Fruit fly (Drosophila melanogaster) whole organism, embryonic: Measurements from ENCODE around the gene CG31360.

Source experiments
- CG34376 ChIP-seq: fragments of 200-800 bp; sonication (Bioruptor generic); optimal IDR thresholded peaks from 2 replicates; lab custom pipeline; 2018; ENCODE audit warnings: missing biosample characterization, mild to moderate bottlenecking, missing genetic modification characterization
- CG3847 ChIP-seq: fragments of 200-800 bp; sonication (Bioruptor generic); IDR thresholded peaks from 2 replicates; pipeline ENCODE4 v1.3.6; 2022; ENCODE audit warnings: missing biosample characterization, missing genetic modification characterization
- bbx ChIP-seq: fragments of 200-800 bp; sonication (Bioruptor generic); IDR thresholded peaks from 2 replicates; pipeline ENCODE4 v1.3.6; 2022; ENCODE audit warnings: missing biosample characterization, missing genetic modification characterization; ENCODE audit not compliant: partially characterized antibody
- gsb-n ChIP-seq: fragments of 200-800 bp; sonication (Bioruptor generic); optimal IDR thresholded peaks from 3 replicates; lab custom pipeline; 2018; ENCODE audit warnings: missing biosample characterization, mild to moderate bottlenecking, missing genetic modification characterization
- mirr ChIP-seq: fragments of 200-800 bp; sonication (Bioruptor generic); optimal IDR thresholded peaks from 3 replicates; lab custom pipeline; 2018; ENCODE audit warnings: missing biosample characterization, mild to moderate bottlenecking, missing genetic modification characterization
- nau ChIP-seq: fragments of 200-800 bp; sonication (Bioruptor generic); optimal IDR thresholded peaks from 3 replicates; lab custom pipeline; 2017; ENCODE audit warnings: missing biosample characterization, mild to moderate bottlenecking, missing genetic modification characterization, missing genetic modification reagents
- run ChIP-seq: fragments of 200-800 bp; sonication (Bioruptor generic); optimal IDR thresholded peaks from 3 replicates; lab custom pipeline; 2018; ENCODE audit warnings: missing biosample characterization, mild to moderate bottlenecking, missing genetic modification characterization
- sob ChIP-seq: fragments of 200-800 bp; sonication (Bioruptor generic); IDR thresholded peaks from 2 replicates; pipeline ENCODE4 v1.3.6; 2022; ENCODE audit warnings: missing biosample characterization, missing genetic modification characterization
- ssp ChIP-seq: fragments of 200-800 bp; sonication (Bioruptor generic); IDR thresholded peaks from 2 replicates; pipeline ENCODE4 v1.3.6; 2022; ENCODE audit warnings: missing biosample characterization, missing genetic modification characterization
- zfh2 ChIP-seq: fragments of 200-800 bp; sonication (Bioruptor generic); optimal IDR thresholded peaks from 2 replicates; lab custom pipeline; 2016; ENCODE audit warnings: missing biosample characterization, missing genetic modification characterization

dm6 chr3R:17725558-17725957 is 40.7 kb downstream of the CG31360 start, which contains the start of gene Lgr1:
- TF ChIP-seq sob, result 0 out of 2 replicates have a peak, but pooled peaks have one; percentile 7
- no peak for TF ChIP-seq zfh2 (GFP tag; lab: Kevin White, UChicago)
- no peak for TF ChIP-seq mirr (GFP tag; lab: Kevin White, UChicago)
- no peak for TF ChIP-seq bbx (GFP tag; lab: Robert Waterston, UW)
- TF ChIP-seq run (tag; lab: Kevin White, UChicago), result no peak
- TF ChIP-seq ssp (GFP tag; lab: Robert Waterston, UW), result no peak
- TF ChIP-seq gsb-n, result no peak
- TF ChIP-seq CG34376, result no peak
- no peak for TF ChIP-seq nau (GFP tag; lab: Kevin White, UChicago)
- TF ChIP-seq CG3847, result no peak
